Worm (Caenorhabditis elegans): ENCODE measurements around the gene F20D12.7.

Gene F20D12.7

DNA sequence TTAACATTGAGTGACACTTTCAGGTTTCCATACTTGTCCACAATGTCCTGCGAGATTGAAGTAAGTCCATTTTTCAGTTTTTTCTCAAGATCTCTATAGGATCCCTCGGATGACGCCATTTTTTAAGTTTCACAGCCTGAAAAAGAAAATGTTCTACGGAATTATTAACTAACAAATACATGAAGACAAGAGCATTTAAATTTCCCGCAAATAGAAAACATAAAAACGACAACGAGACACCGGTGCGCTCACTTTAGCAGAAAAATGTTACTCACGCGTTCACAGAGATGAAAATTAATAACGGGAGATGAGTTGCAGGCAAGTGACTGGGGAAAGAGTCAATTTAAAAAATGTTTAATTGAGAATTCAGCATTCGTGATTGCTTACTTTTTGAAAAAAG lies 7.7 kb upstream of the F20D12.7 start, which contains the start of gene czw-1:
Gene czw-1 (minus strand): TSS at position 369 of the 400 bp plus-strand sequence.
- TF ChIP-seq alr-1 (tag; optimal IDR thresholded peaks at IDR 0.05; ENCODE audit: borderline replicate concordance) (no peak), ets-5 (GFP tag; IDR thresholded peaks at IDR 0.05) (no peak), nhr-71 (tag; optimal IDR thresholded peaks at IDR 0.05) (no peak), lin-35 (GFP tag; optimal IDR thresholded peaks at IDR 0.05) (peak in 1 of 2 experiments; percentile 61), efl-1 (optimal IDR thresholded peaks at IDR 0.05) (no peak), efl-1 (GFP tag; optimal IDR thresholded peaks at IDR 0.05 in 1 of 2) (peak; percentile 52 to 97), irx-1 (tag; optimal IDR thresholded peaks at IDR 0.05) (no peak), sup-37 (GFP tag; optimal IDR thresholded peaks at IDR 0.05) (no peak), F16B12.6 (tag; optimal IDR thresholded peaks at IDR 0.05) (no peak), fkh-4 (tag; optimal IDR thresholded peaks at IDR 0.05; ENCODE audit: borderline replicate concordance) (no peak), jun-1 (tag; optimal IDR thresholded peaks at IDR 0.05) (no peak), dpl-1 (GFP tag; optimal IDR thresholded peaks at IDR 0.05) (peak in 2 of 3 experiments; percentile 36 to 49)

DNA sequence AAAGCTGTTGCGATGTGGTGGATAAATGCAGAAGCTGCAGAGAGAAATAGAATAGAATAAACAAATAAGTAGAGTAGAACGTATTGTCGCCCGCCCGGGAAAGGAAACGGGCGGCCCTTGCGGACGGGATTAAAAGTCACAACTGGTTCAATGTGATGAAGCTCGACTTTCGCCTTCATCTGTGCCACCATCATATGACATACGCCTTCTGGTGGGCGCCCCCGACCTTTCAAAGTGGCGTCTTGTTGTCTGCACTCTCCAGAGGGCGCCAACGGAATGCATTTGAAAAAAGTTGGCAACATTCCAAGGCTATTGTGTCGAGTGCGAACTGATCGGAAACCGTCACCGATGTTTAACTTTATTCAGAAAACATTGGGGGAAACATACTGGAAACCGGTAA lies 4.5 kb upstream of the F20D12.7 start:
- no peak for TF ChIP-seq mab-9 (GFP tag; IDR thresholded peaks at IDR 0.05)
- TF ChIP-seq fkh-8 (tag; optimal IDR thresholded peaks at IDR 0.05) = no peak
- TF ChIP-seq nhr-237 (tag; optimal IDR thresholded peaks at IDR 0.05) = no peak
- no peak for TF ChIP-seq fos-1 (tag; optimal IDR thresholded peaks at IDR 0.05)
- no peak for TF ChIP-seq pqm-1 (tag; optimal IDR thresholded peaks at IDR 0.05)
- peak in 1 of 2 experiments; percentile 22 for TF ChIP-seq efl-1 (optimal IDR thresholded peaks at IDR 0.05)
- TF ChIP-seq efl-1 (GFP tag; optimal IDR thresholded peaks at IDR 0.05 in 1 of 2) = peak; percentile 33 to 39
- TF ChIP-seq blmp-1 (tag; optimal IDR thresholded peaks at IDR 0.05) = peak; percentile 75
- peak; percentile 9 for TF ChIP-seq nhr-85 (tag)
- peak in 1 of 2 experiments; percentile 27 for TF ChIP-seq lsy-2 (tag; optimal IDR thresholded peaks at IDR 0.05)
- TF ChIP-seq lin-14 (GFP tag; optimal IDR thresholded peaks at IDR 0.05) = peak; percentile 66
- TF ChIP-seq unc-30 (tag; optimal IDR thresholded peaks at IDR 0.05) = no peak
- peak; percentile 29 for TF ChIP-seq snu-23 (GFP tag; optimal IDR thresholded peaks at IDR 0.05)
- TF ChIP-seq skn-1 (tag; optimal IDR thresholded peaks at IDR 0.05) = no peak
- TF ChIP-seq grh-1 (GFP tag; IDR thresholded peaks at IDR 0.05) = no peak
- no peak for TF ChIP-seq aha-1 (tag; optimal IDR thresholded peaks at IDR 0.05)
- peak; percentile 16 for TF ChIP-seq nhr-20 (tag; optimal IDR thresholded peaks at IDR 0.05)
- peak; percentile 10 to 51 (median 23) for TF ChIP-seq dpl-1 (GFP tag; optimal IDR thresholded peaks at IDR 0.05)
- TF ChIP-seq lin-35 (GFP tag; optimal IDR thresholded peaks at IDR 0.05) = peak in 1 of 2 experiments; percentile 40
- TF ChIP-seq mef-2 (tag; optimal IDR thresholded peaks at IDR 0.05) = no peak
- TF ChIP-seq nhr-71 (tag; optimal IDR thresholded peaks at IDR 0.05) = peak; percentile 13

DNA sequence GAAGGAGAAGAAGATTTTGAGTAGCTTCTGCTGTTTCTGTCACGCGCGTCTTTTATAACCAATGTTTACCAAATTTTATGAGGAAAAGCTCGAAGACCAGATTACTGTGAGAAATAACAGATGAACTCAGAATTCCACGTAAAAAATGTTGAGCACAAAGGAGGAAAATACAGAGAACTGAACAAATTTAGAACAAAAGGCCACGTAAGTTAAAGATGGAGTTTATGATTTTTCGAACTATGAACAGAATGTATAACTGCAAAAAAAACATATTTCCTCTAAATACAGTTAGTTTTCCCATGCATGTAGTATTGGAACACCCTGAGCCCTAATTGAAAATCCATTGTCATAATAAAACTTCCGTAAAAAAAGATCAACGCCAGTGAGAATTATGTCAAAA lies 2.2 kb upstream of the F20D12.7 start, which contains the start of gene exc-9:
Gene exc-9 (minus strand): TSS at position 101 of the 400 bp plus-strand sequence.
- TF ChIP-seq grh-1 (GFP tag; IDR thresholded peaks at IDR 0.05) = no peak
- TF ChIP-seq efl-1 (optimal IDR thresholded peaks at IDR 0.05) = no peak
- TF ChIP-seq efl-1 (GFP tag; optimal IDR thresholded peaks at IDR 0.05 in 1 of 2) = peak in 1 of 2 experiments; percentile 61
- no peak for TF ChIP-seq sox-4 (tag; optimal IDR thresholded peaks at IDR 0.05)

ce11 chrIV:7933733-7934132 lies 5.0 kb downstream of the F20D12.7 start, which contains the start of gene bbs-2:
Gene bbs-2 (plus strand): TSS chrIV:7934033.
- no peak for TF ChIP-seq unc-62 (GFP tag; optimal IDR thresholded peaks at IDR 0.05)
- TF ChIP-seq ztf-11 (tag; optimal IDR thresholded peaks at IDR 0.05) = no peak
- TF ChIP-seq elt-2 (tag; optimal IDR thresholded peaks at IDR 0.05) = no peak

ce11 chrIV:7931873-7932272 lies 6.9 kb downstream of the F20D12.7 start:
- TF ChIP-seq F16B12.6 (tag; optimal IDR thresholded peaks at IDR 0.05) (no peak), lin-35 (GFP tag; optimal IDR thresholded peaks at IDR 0.05) (no peak), jun-1 (tag; optimal IDR thresholded peaks at IDR 0.05) (no peak), isw-1 (GFP tag; IDR thresholded peaks at IDR 0.05) (no peak), nhr-11 (tag; optimal IDR thresholded peaks at IDR 0.05) (no peak), sptf-1 (tag; optimal IDR thresholded peaks at IDR 0.05) (no peak), unc-86 (tag; optimal IDR thresholded peaks at IDR 0.05) (no peak), fkh-10 (GFP tag; optimal IDR thresholded peaks at IDR 0.05) (no peak), ztf-11 (tag; optimal IDR thresholded peaks at IDR 0.05) (no peak), C16A3.4 (tag; optimal IDR thresholded peaks at IDR 0.05) (no peak), mab-9 (GFP tag; IDR thresholded peaks at IDR 0.05) (no peak), alr-1 (tag; optimal IDR thresholded peaks at IDR 0.05; ENCODE audit: borderline replicate concordance) (no peak), lin-14 (GFP tag; optimal IDR thresholded peaks at IDR 0.05) (no peak), ces-1 (GFP tag; optimal IDR thresholded peaks at IDR 0.05) (no peak), ceh-8 (GFP tag; optimal IDR thresholded peaks at IDR 0.05) (no peak), xbp-1 (tag; optimal IDR thresholded peaks at IDR 0.05) (no peak)

All from whole organism, L1 larva.